Worm (Caenorhabditis elegans) whole organism, mixed stage, embryonic: ENCODE results near the gene K09B3.1.

Source experiments
- cnd-1 ChIP-seq: fragments of 200-800 bp; sonication (Bioruptor generic); optimal IDR thresholded peaks from 2 replicates; lab custom pipeline; 2018; ENCODE audit warnings: mild to moderate bottlenecking, missing genetic modification characterization, missing compliant biosample characterization
- elt-3 ChIP-seq: fragments of 150-350 bp; optimal IDR thresholded peaks from 2 replicates; lab custom pipeline; 2014; ENCODE audit warnings: missing biosample characterization, missing genetic modification characterization
- hlh-1 ChIP-seq: fragments of 150-350 bp; optimal IDR thresholded peaks from 2 replicates; lab custom pipeline; 2014; ENCODE audit warnings: missing biosample characterization, missing genetic modification reagents, missing genetic modification characterization
- lsy-2 ChIP-seq: fragments of 150-350 bp; optimal IDR thresholded peaks from 2 replicates; lab custom pipeline; 2014; ENCODE audit warnings: missing biosample characterization, missing genetic modification characterization
- mab-5 ChIP-seq: fragments of 150-350 bp; optimal IDR thresholded peaks from 2 replicates; lab custom pipeline; 2014; ENCODE audit warnings: missing biosample characterization, missing genetic modification characterization
- mep-1 ChIP-seq: fragments of 150-350 bp; optimal IDR thresholded peaks from 2 replicates; lab custom pipeline; 2017; ENCODE audit warnings: missing biosample characterization, missing genetic modification reagents, missing genetic modification characterization, inconsistent platforms
- nhr-237 ChIP-seq: fragments of 150-350 bp; optimal IDR thresholded peaks from 2 replicates; lab custom pipeline; 2014; ENCODE audit warnings: missing biosample characterization, missing genetic modification characterization
- nhr-28 ChIP-seq: fragments of 150-350 bp; optimal IDR thresholded peaks from 2 replicates; lab custom pipeline; 2014; ENCODE audit warnings: missing biosample characterization, missing genetic modification characterization
- pha-4 ChIP-seq: fragments of 150-350 bp; optimal IDR thresholded peaks from 2 replicates; lab custom pipeline; 2018; ENCODE audit warnings: missing biosample characterization, missing genetic modification reagents, missing genetic modification characterization
- snpc-4 ChIP-seq: fragments of 150-350 bp; optimal IDR thresholded peaks from 2 replicates; lab custom pipeline; 2014; ENCODE audit warnings: missing biosample characterization, missing genetic modification characterization
- sptf-1 ChIP-seq: sonication (generic microtip); optimal IDR thresholded peaks from 2 replicates; lab custom pipeline; 2017; ENCODE audit warnings: mild to moderate bottlenecking, missing genetic modification characterization, moderate library complexity, missing compliant biosample characterization
- unc-39 ChIP-seq: fragments of 150-350 bp; optimal IDR thresholded peaks from 2 replicates; lab custom pipeline; 2014; ENCODE audit warnings: missing biosample characterization, missing genetic modification characterization
- unc-62 ChIP-seq: fragments of 150-350 bp; optimal IDR thresholded peaks from 2 replicates; lab custom pipeline; 2014; ENCODE audit warnings: missing biosample characterization, missing genetic modification reagents, missing genetic modification characterization
- ztf-11 ChIP-seq: fragments of 150-350 bp; optimal IDR thresholded peaks from 2 replicates; lab custom pipeline; 2014; ENCODE audit warnings: missing biosample characterization, missing genetic modification characterization

- TF ChIP-seq unc-39 (tag; lab: Kevin White, UChicago) (no peak), unc-62 (GFP tag; lab: Kevin White, UChicago) (no peak), nhr-28 (tag; lab: Kevin White, UChicago) (no peak), ztf-11 (tag; lab: Kevin White, UChicago) (no peak), cnd-1 (tag; lab: Kevin White, UChicago) (no peak), mep-1 (tag; lab: Kevin White, UChicago) (peak; percentile 14), sptf-1 (tag; lab: Kevin White, UChicago) (no peak), pha-4 (tag; lab: Kevin White, UChicago) (no peak), mab-5 (tag; lab: Kevin White, UChicago) (no peak), nhr-237 (no peak), snpc-4 (tag; lab: Kevin White, UChicago) (no peak), hlh-1 (tag; lab: Kevin White, UChicago) (no peak), elt-3 (tag; lab: Kevin White, UChicago) (no peak), lsy-2 (tag; lab: Kevin White, UChicago) (no peak)
Observed at ce11 chrIV:3766589-3766988, 27.9 kb upstream of the K09B3.1 start, which contains the start of gene vab-2.
